Worm (Caenorhabditis elegans) whole organism, young adult: ENCODE data around the gene hpo-31.

ENCODE experiments used
- B0035.1 ChIP-seq: sonication (generic microtip); optimal IDR thresholded peaks from 2 replicates; lab custom pipeline; 2016; ENCODE audit warnings: missing genetic modification characterization, mild to moderate bottlenecking, missing compliant biosample characterization, missing genotype, missing genetic modification reagents
- athp-1 ChIP-seq: sonication (generic microtip); optimal IDR thresholded peaks from 2 replicates; lab custom pipeline; 2017; ENCODE audit warnings: mild to moderate bottlenecking, missing genetic modification characterization, missing compliant biosample characterization
- ztf-6 ChIP-seq: fragments of 200-800 bp; sonication (Bioruptor generic); IDR thresholded peaks from 2 replicates; pipeline ENCODE4 v1.3.6; 2022; ENCODE audit warnings: missing genetic modification reagents, missing genetic modification characterization, missing compliant biosample characterization

ce11 chrV:13856376-13856775 is 33.5 kb downstream of the hpo-31 start, which contains the start of gene srx-134:
- TF ChIP-seq B0035.1 (tag; lab: Kevin White, UChicago) (no peak), athp-1 (tag; lab: Kevin White, UChicago) (no peak), ztf-6 (GFP tag; lab: Robert Waterston, UW) (no peak)
